Worm (Caenorhabditis elegans) whole organism, midembryonic: ENCODE data around the gene srbc-51.

Experiments used
- flt-1 ChIP-seq: fragments of 200-800 bp; sonication (Bioruptor generic); IDR thresholded peaks from 2 replicates; pipeline ENCODE4 v1.3.6; 2022; ENCODE audit warnings: missing genetic modification characterization, missing compliant biosample characterization
- klf-2 ChIP-seq: fragments of 200-800 bp; sonication (Bioruptor generic); conservative IDR thresholded peaks from 2 replicates; pipeline ENCODE4 v1.3.6; 2022; ENCODE audit warnings: missing genetic modification reagents, missing genetic modification characterization, missing compliant biosample characterization
- med-1 ChIP-seq: sonication (generic microtip); optimal IDR thresholded peaks from 2 replicates; lab custom pipeline; 2017; ENCODE audit warnings: missing genetic modification characterization, mild to moderate bottlenecking, missing compliant biosample characterization, antibody characterized with exemption, missing genetic modification reagents; ENCODE audit not compliant: insufficient read depth
- tab-1 ChIP-seq: fragments of 200-800 bp; sonication (Bioruptor generic); IDR thresholded peaks from 2 replicates; pipeline ENCODE4 v1.3.6; 2022; ENCODE audit warnings: missing genetic modification characterization, missing compliant biosample characterization

DNA sequence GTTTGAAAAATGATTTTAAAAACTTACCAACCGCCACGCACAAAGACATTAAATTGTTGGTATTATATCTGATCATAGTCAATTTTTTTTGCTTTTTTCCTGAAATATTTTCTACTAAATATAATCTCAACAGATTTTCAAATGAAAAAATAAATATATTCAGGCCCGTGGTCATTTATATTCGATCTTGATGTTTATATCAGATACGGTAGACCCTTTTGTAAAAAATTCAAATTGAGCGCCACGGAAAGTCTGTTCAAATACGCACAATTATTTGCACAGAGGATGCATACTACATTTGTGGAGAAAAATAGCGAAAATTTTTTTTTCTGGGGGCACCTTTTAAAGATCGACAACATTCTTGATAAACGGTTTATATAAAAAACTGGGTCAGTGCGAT lies 33.8 kb upstream of the srbc-51 start, which contains the start of gene T26E4.4:
- TF ChIP-seq med-1 (GFP tag; lab: Kevin White, UChicago): no peak
- no peak for TF ChIP-seq tab-1 (GFP tag; lab: Robert Waterston, UW)
- no peak for TF ChIP-seq flt-1 (GFP tag; lab: Robert Waterston, UW)
- TF ChIP-seq klf-2 (GFP tag; lab: Robert Waterston, UW): no peak
